Fruit fly (Drosophila melanogaster) whole organism, embryonic: ENCODE results near the gene rho-5.

Experiments
- Bdp1 ChIP-seq: fragments of 200-800 bp; sonication (Bioruptor generic); optimal IDR thresholded peaks from 3 replicates; lab custom pipeline; 2016; ENCODE audit warnings: missing biosample characterization, missing genetic modification characterization
- CG10147 ChIP-seq: fragments of 200-800 bp; sonication (Bioruptor generic); optimal IDR thresholded peaks from 2 replicates; lab custom pipeline; 2019; ENCODE audit warnings: missing biosample characterization, mild to moderate bottlenecking, missing genetic modification characterization, moderate library complexity
- CG10462 ChIP-seq: fragments of 200-800 bp; sonication (Bioruptor generic); optimal IDR thresholded peaks from 2 replicates; lab custom pipeline; 2016; ENCODE audit warnings: missing biosample characterization, missing genetic modification characterization
- CG12104 ChIP-seq: fragments of 200-800 bp; sonication (Bioruptor generic); optimal IDR thresholded peaks from 3 replicates; lab custom pipeline; 2016; ENCODE audit warnings: missing biosample characterization, missing genetic modification characterization
- CG14860 ChIP-seq: fragments of 200-800 bp; sonication (Bioruptor generic); IDR thresholded peaks from 3 replicates; pipeline ENCODE4 v1.3.6; 2022; ENCODE audit warnings: missing biosample characterization, missing genetic modification characterization; ENCODE audit not compliant: partially characterized antibody
- CG15011 ChIP-seq: fragments of 200-800 bp; sonication (Bioruptor generic); optimal IDR thresholded peaks from 3 replicates; lab custom pipeline; 2018; ENCODE audit warnings: missing biosample characterization, mild to moderate bottlenecking, missing genetic modification characterization
- CG15073 ChIP-seq: fragments of 200-800 bp; sonication (Bioruptor generic); optimal IDR thresholded peaks from 2 replicates; lab custom pipeline; 2016; ENCODE audit warnings: missing biosample characterization, missing genetic modification characterization
- CG15479 ChIP-seq: fragments of 200-800 bp; sonication (Bioruptor generic); optimal IDR thresholded peaks from 3 replicates; lab custom pipeline; 2019; ENCODE audit warnings: missing biosample characterization, mild to moderate bottlenecking, missing genetic modification characterization, moderate library complexity
- CG1603 ChIP-seq: fragments of 200-800 bp; sonication (Bioruptor generic); optimal IDR thresholded peaks from 2 replicates; lab custom pipeline; 2019; ENCODE audit warnings: missing biosample characterization, mild to moderate bottlenecking, missing genetic modification characterization, moderate library complexity
- CG1647 ChIP-seq: fragments of 200-800 bp; sonication (Bioruptor generic); optimal IDR thresholded peaks from 3 replicates; lab custom pipeline; 2016; ENCODE audit warnings: missing biosample characterization, missing genetic modification characterization
- CG1792 ChIP-seq: fragments of 200-800 bp; sonication (Bioruptor generic); optimal IDR thresholded peaks from 2 replicates; lab custom pipeline; 2016; ENCODE audit warnings: missing biosample characterization, missing genetic modification characterization
- CG18599 ChIP-seq: fragments of 200-800 bp; sonication (Bioruptor generic); optimal IDR thresholded peaks from 3 replicates; lab custom pipeline; 2017; ENCODE audit warnings: missing biosample characterization, missing genetic modification characterization, mild to moderate bottlenecking, moderate library complexity, missing genetic modification reagents
- CG2889 ChIP-seq: fragments of 200-800 bp; sonication (Bioruptor generic); IDR thresholded peaks from 3 replicates; pipeline ENCODE4 v1.3.6; 2022; ENCODE audit warnings: missing biosample characterization, missing genetic modification characterization
- CG3065 ChIP-seq: fragments of 200-800 bp; sonication (Bioruptor generic); optimal IDR thresholded peaks from 2 replicates; lab custom pipeline; 2016; ENCODE audit warnings: missing biosample characterization, missing genetic modification characterization
- CG31365 ChIP-seq: fragments of 200-800 bp; sonication (Bioruptor generic); optimal IDR thresholded peaks from 2 replicates; lab custom pipeline; 2018; ENCODE audit warnings: missing biosample characterization, mild to moderate bottlenecking, missing genetic modification characterization
- CG3163 ChIP-seq: fragments of 200-800 bp; sonication (Bioruptor generic); optimal IDR thresholded peaks from 3 replicates; lab custom pipeline; 2016; ENCODE audit warnings: missing biosample characterization, missing genetic modification characterization
- CG3838 ChIP-seq: fragments of 200-800 bp; sonication (Bioruptor generic); optimal IDR thresholded peaks from 3 replicates; lab custom pipeline; 2016; ENCODE audit warnings: missing biosample characterization, missing genetic modification characterization
- CG43689 ChIP-seq: fragments of 200-800 bp; sonication (Bioruptor generic); IDR thresholded peaks from 2 replicates; pipeline ENCODE4 v1.3.6; 2022; ENCODE audit warnings: missing biosample characterization, missing genetic modification characterization
- CG7271 ChIP-seq: fragments of 200-800 bp; sonication (Bioruptor generic); optimal IDR thresholded peaks from 2 replicates; lab custom pipeline; 2018; ENCODE audit warnings: missing biosample characterization, mild to moderate bottlenecking, missing genetic modification characterization, moderate library complexity
- CG7928 ChIP-seq: fragments of 200-800 bp; sonication (Bioruptor generic); optimal IDR thresholded peaks from 2 replicates; lab custom pipeline; 2017; ENCODE audit warnings: missing biosample characterization, mild to moderate bottlenecking, missing genetic modification characterization
- CG7987 ChIP-seq: fragments of 200-800 bp; sonication (Bioruptor generic); optimal IDR thresholded peaks from 2 replicates; lab custom pipeline; 2018; ENCODE audit warnings: missing biosample characterization, mild to moderate bottlenecking, missing genetic modification characterization, moderate library complexity
- D19B ChIP-seq: fragments of 200-800 bp; sonication (Bioruptor generic); optimal IDR thresholded peaks from 2 replicates; lab custom pipeline; 2017; ENCODE audit warnings: missing biosample characterization, mild to moderate bottlenecking, missing genetic modification characterization
- E2f2 ChIP-seq: fragments of 200-800 bp; sonication (Bioruptor generic); IDR thresholded peaks from 2 replicates; pipeline ENCODE4 v1.3.6; 2022; ENCODE audit warnings: missing biosample characterization, missing genetic modification characterization
- Hand ChIP-seq: fragments of 200-800 bp; sonication (Bioruptor generic); optimal IDR thresholded peaks from 2 replicates; lab custom pipeline; 2017; ENCODE audit warnings: mild to moderate bottlenecking, missing biosample characterization, missing genetic modification reagents, missing genetic modification characterization
- Lpt ChIP-seq: fragments of >200 bp; optimal IDR thresholded peaks from 2 replicates; lab custom pipeline; 2018; ENCODE audit warnings: missing biosample characterization, missing genetic modification characterization
- Mrtf ChIP-seq: fragments of 200-800 bp; sonication (Bioruptor generic); IDR thresholded peaks from 3 replicates; pipeline ENCODE4 v1.3.6; 2022; ENCODE audit warnings: missing biosample characterization, missing genetic modification characterization
- NC2β ChIP-seq: fragments of 200-800 bp; sonication (Bioruptor generic); optimal IDR thresholded peaks from 2 replicates; lab custom pipeline; 2016; ENCODE audit warnings: missing biosample characterization, missing genetic modification characterization
- Neu2 ChIP-seq: fragments of 200-800 bp; sonication (Bioruptor generic); optimal IDR thresholded peaks from 3 replicates; lab custom pipeline; 2016; ENCODE audit warnings: missing biosample characterization, missing genetic modification characterization, borderline replicate concordance
- Nf-YA ChIP-seq: fragments of 200-800 bp; sonication (Bioruptor generic); IDR thresholded peaks from 2 replicates; pipeline ENCODE4 v1.3.6; 2022; ENCODE audit warnings: missing biosample characterization, missing genetic modification characterization
- Oaz ChIP-seq: fragments of 200-800 bp; sonication (Bioruptor generic); IDR thresholded peaks from 2 replicates; pipeline ENCODE4 v1.3.6; 2022; ENCODE audit warnings: missing biosample characterization, missing genetic modification characterization
- PHDP ChIP-seq: fragments of 200-800 bp; sonication (Bioruptor generic); optimal IDR thresholded peaks from 3 replicates; lab custom pipeline; 2018; ENCODE audit warnings: missing biosample characterization, mild to moderate bottlenecking, missing genetic modification characterization, moderate library complexity
- Six4 ChIP-seq: fragments of 200-800 bp; sonication (Bioruptor generic); optimal IDR thresholded peaks from 2 replicates; lab custom pipeline; 2016; ENCODE audit warnings: missing biosample characterization, missing genetic modification characterization
- Trl ChIP-seq, 3 experiments: fragments of >200 bp in 2 of 3; fragments of 200-800 bp in 1 of 3; sonication (Bioruptor generic) in 1 of 3; optimal IDR thresholded peaks; 2 replicates in 1 of 3; 3 replicates in 2 of 3; lab custom pipeline; 2016 to 2017; ENCODE audit warnings: missing biosample characterization in 1 of 3, missing genetic modification characterization in 1 of 3
- aop ChIP-seq: fragments of 200-800 bp; sonication (Bioruptor generic); IDR thresholded peaks from 2 replicates; pipeline ENCODE4 v1.3.6; 2022; ENCODE audit warnings: missing biosample characterization, missing genetic modification characterization
- az2 ChIP-seq: fragments of 200-800 bp; sonication (Bioruptor generic); optimal IDR thresholded peaks from 3 replicates; lab custom pipeline; 2016; ENCODE audit warnings: missing biosample characterization, missing genetic modification characterization
- btn ChIP-seq: fragments of 200-800 bp; sonication (Bioruptor generic); optimal IDR thresholded peaks from 2 replicates; lab custom pipeline; 2016; ENCODE audit warnings: missing biosample characterization, missing genetic modification characterization
- exex ChIP-seq: fragments of 200-800 bp; sonication (Bioruptor generic); optimal IDR thresholded peaks from 4 replicates; lab custom pipeline; 2018; ENCODE audit warnings: missing biosample characterization, mild to moderate bottlenecking, missing genetic modification characterization, moderate library complexity
- eyg ChIP-seq: fragments of 200-800 bp; sonication (Bioruptor generic); optimal IDR thresholded peaks from 3 replicates; lab custom pipeline; 2016; ENCODE audit warnings: missing biosample characterization, missing genetic modification characterization
- h ChIP-seq: fragments of >200 bp; optimal IDR thresholded peaks from 2 replicates; lab custom pipeline; 2017
- jumu ChIP-seq: fragments of 200-800 bp; sonication (Bioruptor generic); optimal IDR thresholded peaks from 3 replicates; lab custom pipeline; 2016; ENCODE audit warnings: missing biosample characterization, missing genetic modification characterization
- lbe ChIP-seq: fragments of 200-800 bp; sonication (Bioruptor generic); optimal IDR thresholded peaks from 2 replicates; lab custom pipeline; 2016; ENCODE audit warnings: missing biosample characterization, mild to moderate bottlenecking, missing genetic modification characterization
- nerfin-2 ChIP-seq: fragments of 200-800 bp; sonication (Bioruptor generic); IDR thresholded peaks from 2 replicates; pipeline ENCODE4 v1.3.6; 2022; ENCODE audit warnings: missing biosample characterization, missing genetic modification characterization; ENCODE audit not compliant: partially characterized antibody
- oc ChIP-seq: fragments of 200-800 bp; sonication (Bioruptor generic); optimal IDR thresholded peaks from 2 replicates; lab custom pipeline; 2018; ENCODE audit warnings: missing biosample characterization, mild to moderate bottlenecking, missing genetic modification characterization, moderate library complexity
- otp ChIP-seq: fragments of 200-800 bp; sonication (Bioruptor generic); IDR thresholded peaks from 3 replicates; pipeline ENCODE4, ENCODE4 v1.3.6; 2022; ENCODE audit warnings: missing biosample characterization, missing genetic modification characterization
- pzg ChIP-seq: fragments of 200-800 bp; sonication (Bioruptor generic); optimal IDR thresholded peaks from 3 replicates; lab custom pipeline; 2018; ENCODE audit warnings: missing biosample characterization, mild to moderate bottlenecking, missing genetic modification characterization, moderate library complexity
- stwl ChIP-seq: fragments of 200-800 bp; sonication (Bioruptor generic); optimal IDR thresholded peaks from 3 replicates; lab custom pipeline; 2018; ENCODE audit warnings: missing biosample characterization, mild to moderate bottlenecking, missing genetic modification characterization, moderate library complexity
- tup ChIP-seq: fragments of 200-800 bp; sonication (Bioruptor generic); optimal IDR thresholded peaks from 2 replicates; lab custom pipeline; 2016; ENCODE audit warnings: missing biosample characterization, mild to moderate bottlenecking, missing genetic modification characterization, moderate library complexity
- unc-4 ChIP-seq: fragments of 200-800 bp; sonication (Bioruptor generic); IDR thresholded peaks from 2 replicates; pipeline ENCODE4 v1.3.6; 2022; ENCODE audit warnings: missing biosample characterization, missing genetic modification characterization; ENCODE audit not compliant: partially characterized antibody
- vfl ChIP-seq: fragments of 200-800 bp; sonication (Bioruptor generic); optimal IDR thresholded peaks from 2 replicates; lab custom pipeline; 2016; ENCODE audit warnings: missing biosample characterization, missing genetic modification characterization
- zf30C ChIP-seq: fragments of 200-800 bp; sonication (Bioruptor generic); optimal IDR thresholded peaks from 3 replicates; lab custom pipeline; 2018; ENCODE audit warnings: missing biosample characterization, mild to moderate bottlenecking, missing genetic modification characterization

Gene rho-5

dm6 chr2L:10381890-10382450, 8.3 kb upstream of the rho-5 start, which contains the start of gene CG5096 (continued):
- TF ChIP-seq Hand (GFP tag; lab: Kevin White, UChicago), result peak; percentile 89
- peak; percentile 62 for TF ChIP-seq lbe (GFP tag; lab: Kevin White, UChicago)
- no peak for TF ChIP-seq Lpt
- peak; percentile 53 for TF ChIP-seq jumu (GFP tag; lab: Kevin White, UChicago)
- no peak for TF ChIP-seq zf30C (GFP tag; lab: Kevin White, UChicago)
- TF ChIP-seq CG15011 (GFP tag; lab: Kevin White, UChicago), result peak; percentile 84
- TF ChIP-seq Trl (optimal IDR thresholded peaks at IDR 0.05; lab: Kevin White, UChicago), result no peak
- TF ChIP-seq Trl (GFP tag; optimal IDR thresholded peaks at IDR 0.05; lab: Kevin White, UChicago), result peak; percentile 74
- TF ChIP-seq Mrtf, result no peak; the same call in 2 of the 3 replicates
- no peak for TF ChIP-seq Bdp1
- TF ChIP-seq CG18599 (GFP tag; lab: Kevin White, UChicago), result peak; percentile 97
- no peak for TF ChIP-seq CG7271 (tag; lab: Kevin White, UChicago)
- TF ChIP-seq stwl (tag; lab: Kevin White, UChicago), result no peak
- TF ChIP-seq CG3838 (GFP tag; lab: Kevin White, UChicago), result peak; percentile 49
- TF ChIP-seq aop (GFP tag; lab: Robert Waterston, UW), result no peak
- TF ChIP-seq Six4 (GFP tag; lab: Kevin White, UChicago), result peak; percentile 68
- peak; percentile 85 for TF ChIP-seq CG10147 (GFP tag; lab: Kevin White, UChicago)
- TF ChIP-seq Oaz, result peak; percentile 85
- TF ChIP-seq CG3163 (GFP tag; lab: Kevin White, UChicago), result peak; percentile 46
- no peak for TF ChIP-seq h
- peak; percentile 59 for TF ChIP-seq tup
- peak; percentile 93 for TF ChIP-seq CG2889
- peak; percentile 76 for TF ChIP-seq Nf-YA (GFP tag; lab: Robert Waterston, UW)
- no peak for TF ChIP-seq CG15479 (GFP tag; lab: Kevin White, UChicago)
- no peak for TF ChIP-seq Neu2 (GFP tag; lab: Kevin White, UChicago)
- TF ChIP-seq CG7928, result peak; percentile 41
- peak; percentile 97 for TF ChIP-seq exex (tag; lab: Kevin White, UChicago)
- peak; percentile 95 for TF ChIP-seq PHDP (tag; lab: Kevin White, UChicago)
- no peak for TF ChIP-seq nerfin-2 (GFP tag; lab: Robert Waterston, UW)
- peak; percentile 74 for TF ChIP-seq E2f2 (GFP tag; lab: Robert Waterston, UW)
- peak; percentile 19 for TF ChIP-seq NC2β
- peak; percentile 79 for TF ChIP-seq az2 (GFP tag; lab: Kevin White, UChicago)
- peak; percentile 66 for TF ChIP-seq CG12104
- TF ChIP-seq eyg (GFP tag; lab: Kevin White, UChicago), result peak; percentile 69
- peak; percentile 84 for TF ChIP-seq CG1603 (tag; lab: Kevin White, UChicago)
- TF ChIP-seq D19B (GFP tag; lab: Kevin White, UChicago), result peak; percentile 81
- no peak for TF ChIP-seq CG14860
- peak; percentile 80 for TF ChIP-seq CG7987 (GFP tag; lab: Kevin White, UChicago)
- TF ChIP-seq vfl, result peak; percentile 57
- TF ChIP-seq btn, result peak; percentile 41
- TF ChIP-seq CG3065, result peak; percentile 32
- peak; percentile 71 for TF ChIP-seq CG31365 (tag; lab: Kevin White, UChicago)
- TF ChIP-seq CG1647 (GFP tag; lab: Kevin White, UChicago), result peak; percentile 67
- peak; percentile 87 for TF ChIP-seq otp (GFP tag; lab: Robert Waterston, UW)
- no peak for TF ChIP-seq CG43689 (GFP tag; lab: Robert Waterston, UW)
- peak; percentile 52 for TF ChIP-seq CG10462 (GFP tag; lab: Kevin White, UChicago)
- TF ChIP-seq unc-4, result no peak
- peak; percentile 16 for TF ChIP-seq CG15073
- no peak for TF ChIP-seq oc
- peak; percentile 10 for TF ChIP-seq pzg
- peak; percentile 78 for TF ChIP-seq CG1792 (GFP tag; lab: Kevin White, UChicago)
